Worm (Caenorhabditis elegans) whole organism, L2 larva: ENCODE data around the gene K07C5.3.

ENCODE experiments used
- R02D3.7 ChIP-seq: fragments of 150-350 bp; optimal IDR thresholded peaks from 2 replicates; lab custom pipeline; 2014; ENCODE audit warnings: missing biosample characterization, missing genetic modification characterization
- ama-1 ChIP-seq: fragments of 150-350 bp; optimal IDR thresholded peaks from 2 replicates; lab custom pipeline; 2018; ENCODE audit warnings: inconsistent platforms
- ceh-82 ChIP-seq: fragments of 150-350 bp; optimal IDR thresholded peaks from 2 replicates; lab custom pipeline; 2014; ENCODE audit warnings: missing biosample characterization, missing genetic modification characterization
- lin-13 ChIP-seq: fragments of 150-350 bp; optimal IDR thresholded peaks from 2 replicates; lab custom pipeline; 2014; ENCODE audit warnings: missing biosample characterization, missing genetic modification reagents, missing genetic modification characterization
- mab-5 ChIP-seq: fragments of 150-350 bp; optimal IDR thresholded peaks from 2 replicates; lab custom pipeline; 2014; ENCODE audit warnings: missing biosample characterization, missing genetic modification characterization
- nhr-10 ChIP-seq: sonication (generic microtip); optimal IDR thresholded peaks from 2 replicates; lab custom pipeline; 2017; ENCODE audit warnings: missing biosample characterization, missing genetic modification characterization
- nhr-25 ChIP-seq: fragments of 150-350 bp; sonication (generic microtip); optimal IDR thresholded peaks from 3 replicates; lab custom pipeline; 2014; ENCODE audit warnings: missing biosample characterization, missing genetic modification characterization
- nhr-77 ChIP-seq: fragments of 150-350 bp; optimal IDR thresholded peaks from 2 replicates; lab custom pipeline; 2014; ENCODE audit warnings: missing biosample characterization, missing genetic modification characterization
- sma-3 ChIP-seq: sonication (generic microtip); optimal IDR thresholded peaks from 2 replicates; lab custom pipeline; 2016; ENCODE audit warnings: missing genetic modification reagents, missing genetic modification characterization, missing compliant biosample characterization
- zag-1 ChIP-seq: fragments of 150-350 bp; optimal IDR thresholded peaks from 2 replicates; lab custom pipeline; 2014; ENCODE audit warnings: missing biosample characterization, missing genetic modification characterization

ce11 chrV:10393708-10394107 lies 50.9 kb downstream of the K07C5.3 start:
- TF ChIP-seq R02D3.7 (tag; lab: Kevin White, UChicago): no peak
- TF ChIP-seq nhr-25: no peak
- no peak for TF ChIP-seq nhr-77
- no peak for TF ChIP-seq ama-1 (lab: Kevin White, UChicago)
- no peak for TF ChIP-seq zag-1 (tag; lab: Kevin White, UChicago)
- TF ChIP-seq lin-13 (GFP tag; lab: Kevin White, UChicago): no peak
- TF ChIP-seq ceh-82: no peak
- no peak for TF ChIP-seq nhr-10 (tag; lab: Kevin White, UChicago)
- TF ChIP-seq mab-5 (tag; lab: Kevin White, UChicago): no peak
- no peak for TF ChIP-seq sma-3 (GFP tag; lab: Kevin White, UChicago)
